Worm (Caenorhabditis elegans) whole organism, mixed stage, embryonic: ENCODE results near the gene K04G7.1.

ENCODE experiments used
- M03D4.4 ChIP-seq: sonication (generic microtip); optimal IDR thresholded peaks from 2 replicates; lab custom pipeline; 2017; ENCODE audit warnings: mild to moderate bottlenecking, missing genetic modification characterization, missing compliant biosample characterization
- bed-3 ChIP-seq: fragments of 200-800 bp; sonication (Bioruptor generic); optimal IDR thresholded peaks from 3 replicates; lab custom pipeline; 2018; ENCODE audit warnings: mild to moderate bottlenecking, missing genetic modification characterization, moderate library complexity, missing compliant biosample characterization
- blmp-1 ChIP-seq: fragments of 150-350 bp; optimal IDR thresholded peaks from 2 replicates; lab custom pipeline; 2014; ENCODE audit warnings: missing biosample characterization, missing genetic modification characterization
- ceh-39 ChIP-seq: fragments of 150-350 bp; optimal IDR thresholded peaks from 2 replicates; lab custom pipeline; 2014; ENCODE audit warnings: missing biosample characterization, missing genetic modification characterization
- ceh-43 ChIP-seq: fragments of 200-800 bp; sonication (Bioruptor generic); optimal IDR thresholded peaks from 2 replicates; lab custom pipeline; 2018; ENCODE audit warnings: mild to moderate bottlenecking, missing genetic modification characterization, moderate library complexity, missing compliant biosample characterization
- ceh-83 ChIP-seq: fragments of 200-800 bp; sonication (Bioruptor generic); optimal IDR thresholded peaks from 2 replicates; lab custom pipeline; 2018; ENCODE audit warnings: mild to moderate bottlenecking, missing genetic modification characterization, missing compliant biosample characterization
- ces-1 ChIP-seq: fragments of 150-350 bp; optimal IDR thresholded peaks from 2 replicates; lab custom pipeline; 2014; ENCODE audit warnings: missing biosample characterization, missing genetic modification reagents, missing genetic modification characterization
- cnd-1 ChIP-seq: fragments of 200-800 bp; sonication (Bioruptor generic); optimal IDR thresholded peaks from 2 replicates; lab custom pipeline; 2018; ENCODE audit warnings: mild to moderate bottlenecking, missing genetic modification characterization, missing compliant biosample characterization
- drap-1 ChIP-seq: fragments of 200-800 bp; sonication (Bioruptor generic); optimal IDR thresholded peaks from 3 replicates; lab custom pipeline; 2018; ENCODE audit warnings: mild to moderate bottlenecking, missing genetic modification characterization, missing compliant biosample characterization
- elt-1 ChIP-seq: sonication (generic microtip); optimal IDR thresholded peaks from 2 replicates; lab custom pipeline; 2017; ENCODE audit warnings: missing genetic modification characterization, mild to moderate bottlenecking, missing compliant biosample characterization, antibody characterized with exemption, moderate library complexity, borderline replicate concordance; ENCODE audit not compliant: insufficient read depth
- elt-3 ChIP-seq: fragments of 150-350 bp; optimal IDR thresholded peaks from 2 replicates; lab custom pipeline; 2014; ENCODE audit warnings: missing biosample characterization, missing genetic modification characterization
- flh-1 ChIP-seq: fragments of 200-800 bp; sonication (Bioruptor generic); optimal IDR thresholded peaks from 2 replicates; lab custom pipeline; 2018; ENCODE audit warnings: mild to moderate bottlenecking, missing genetic modification characterization, moderate library complexity, missing compliant biosample characterization
- ham-2 ChIP-seq: fragments of 200-800 bp; sonication (Bioruptor generic); optimal IDR thresholded peaks from 2 replicates; lab custom pipeline; 2018; ENCODE audit warnings: mild to moderate bottlenecking, missing genetic modification characterization, missing compliant biosample characterization
- hlh-1 ChIP-seq: fragments of 150-350 bp; optimal IDR thresholded peaks from 2 replicates; lab custom pipeline; 2014; ENCODE audit warnings: missing biosample characterization, missing genetic modification reagents, missing genetic modification characterization
- lin-13 ChIP-seq: fragments of 150-350 bp; optimal IDR thresholded peaks from 2 replicates; lab custom pipeline; 2014; ENCODE audit warnings: missing biosample characterization, missing genetic modification characterization
- lin-32 ChIP-seq: fragments of 200-800 bp; sonication (Bioruptor generic); optimal IDR thresholded peaks from 2 replicates; lab custom pipeline; 2018; ENCODE audit warnings: mild to moderate bottlenecking, missing genetic modification characterization, missing compliant biosample characterization
- lsy-2 ChIP-seq: fragments of 150-350 bp; optimal IDR thresholded peaks from 2 replicates; lab custom pipeline; 2014; ENCODE audit warnings: missing biosample characterization, missing genetic modification characterization
- mab-5 ChIP-seq: fragments of 150-350 bp; optimal IDR thresholded peaks from 2 replicates; lab custom pipeline; 2014; ENCODE audit warnings: missing biosample characterization, missing genetic modification characterization
- mep-1 ChIP-seq: fragments of 150-350 bp; optimal IDR thresholded peaks from 2 replicates; lab custom pipeline; 2017; ENCODE audit warnings: missing biosample characterization, missing genetic modification reagents, missing genetic modification characterization, inconsistent platforms
- mls-2 ChIP-seq: sonication (generic microtip); optimal IDR thresholded peaks from 2 replicates; lab custom pipeline; 2016; ENCODE audit warnings: mild to moderate bottlenecking, missing genetic modification characterization, moderate library complexity, missing compliant biosample characterization
- nhr-12 ChIP-seq: fragments of 150-350 bp; optimal IDR thresholded peaks from 2 replicates; lab custom pipeline; 2014; ENCODE audit warnings: missing biosample characterization, missing genetic modification characterization
- nhr-2 ChIP-seq: fragments of 150-350 bp; optimal IDR thresholded peaks from 2 replicates; lab custom pipeline; 2014; ENCODE audit warnings: missing biosample characterization, missing genetic modification characterization
- nhr-237 ChIP-seq: fragments of 150-350 bp; optimal IDR thresholded peaks from 2 replicates; lab custom pipeline; 2014; ENCODE audit warnings: missing biosample characterization, missing genetic modification characterization
- nhr-28 ChIP-seq: fragments of 150-350 bp; optimal IDR thresholded peaks from 2 replicates; lab custom pipeline; 2014; ENCODE audit warnings: missing biosample characterization, missing genetic modification characterization
- nhr-76 ChIP-seq: sonication (generic microtip); optimal IDR thresholded peaks from 2 replicates; lab custom pipeline; 2017; ENCODE audit warnings: missing biosample characterization, missing genetic modification characterization
- pha-4 ChIP-seq: fragments of 150-350 bp; optimal IDR thresholded peaks from 2 replicates; lab custom pipeline; 2018; ENCODE audit warnings: missing biosample characterization, missing genetic modification reagents, missing genetic modification characterization
- sem-2 ChIP-seq: fragments of 200-800 bp; sonication (Bioruptor generic); optimal IDR thresholded peaks from 2 replicates; lab custom pipeline; 2018; ENCODE audit warnings: mild to moderate bottlenecking, missing genetic modification characterization, missing compliant biosample characterization
- snpc-4 ChIP-seq: fragments of 150-350 bp; optimal IDR thresholded peaks from 2 replicates; lab custom pipeline; 2014; ENCODE audit warnings: missing biosample characterization, missing genetic modification characterization
- sptf-1 ChIP-seq: sonication (generic microtip); optimal IDR thresholded peaks from 2 replicates; lab custom pipeline; 2017; ENCODE audit warnings: mild to moderate bottlenecking, missing genetic modification characterization, moderate library complexity, missing compliant biosample characterization
- tbx-8 ChIP-seq: fragments of 200-800 bp; sonication (Bioruptor generic); optimal IDR thresholded peaks from 2 replicates; lab custom pipeline; 2018; ENCODE audit warnings: mild to moderate bottlenecking, missing genetic modification characterization, moderate library complexity, missing compliant biosample characterization
- unc-120 ChIP-seq: sonication (generic microtip); optimal IDR thresholded peaks from 2 replicates; lab custom pipeline; 2017; ENCODE audit warnings: missing genetic modification characterization, missing compliant biosample characterization; ENCODE audit not compliant: poor library complexity, severe bottlenecking
- unc-39 ChIP-seq: fragments of 150-350 bp; optimal IDR thresholded peaks from 2 replicates; lab custom pipeline; 2014; ENCODE audit warnings: missing biosample characterization, missing genetic modification characterization
- unc-62 ChIP-seq: fragments of 150-350 bp; optimal IDR thresholded peaks from 2 replicates; lab custom pipeline; 2014; ENCODE audit warnings: missing biosample characterization, missing genetic modification reagents, missing genetic modification characterization
- zip-8 ChIP-seq: fragments of 150-350 bp; optimal IDR thresholded peaks from 2 replicates; lab custom pipeline; 2014; ENCODE audit warnings: missing biosample characterization, missing genetic modification characterization
- ztf-11 ChIP-seq: fragments of 150-350 bp; optimal IDR thresholded peaks from 2 replicates; lab custom pipeline; 2014; ENCODE audit warnings: missing biosample characterization, missing genetic modification characterization

Gene K04G7.1

ce11 chrIII:7153747-7154238, 8.7 kb upstream of the K04G7.1 start, which contains the start of gene ogt-1:
Gene ogt-1, minus strand, starts transcription at chrIII:7153797.
- TF ChIP-seq lin-13 (tag; lab: Kevin White, UChicago) (no peak), zip-8 (no peak), elt-1 (tag; lab: Kevin White, UChicago) (no peak), nhr-28 (no peak), lsy-2 (tag; lab: Kevin White, UChicago) (peak; percentile 79), hlh-1 (tag; lab: Kevin White, UChicago) (peak; percentile 42), ceh-83 (GFP tag; lab: Kevin White, UChicago) (no peak), ces-1 (peak; percentile 99), ztf-11 (tag; lab: Kevin White, UChicago) (no peak), ceh-39 (tag; lab: Kevin White, UChicago) (peak; percentile 42), cnd-1 (tag; lab: Kevin White, UChicago) (no peak), nhr-76 (tag; lab: Kevin White, UChicago) (no peak), mls-2 (no peak), blmp-1 (tag; lab: Kevin White, UChicago) (no peak), drap-1 (GFP tag; lab: Kevin White, UChicago) (no peak), elt-3 (tag; lab: Kevin White, UChicago) (peak; percentile 68), unc-39 (tag; lab: Kevin White, UChicago) (no peak), ceh-43 (GFP tag; lab: Kevin White, UChicago) (no peak), mab-5 (tag; lab: Kevin White, UChicago) (no peak), nhr-2 (peak; percentile 31), nhr-237 (tag; lab: Kevin White, UChicago) (peak; percentile 87), lin-32 (GFP tag; lab: Kevin White, UChicago) (no peak), sptf-1 (tag; lab: Kevin White, UChicago) (peak; percentile 9), flh-1 (no peak), pha-4 (tag; lab: Kevin White, UChicago) (peak; percentile 57), snpc-4 (tag; lab: Kevin White, UChicago) (no peak), bed-3 (GFP tag; lab: Kevin White, UChicago) (no peak), sem-2 (GFP tag; lab: Kevin White, UChicago) (no peak), mep-1 (tag; lab: Kevin White, UChicago) (no peak), tbx-8 (GFP tag; lab: Kevin White, UChicago) (no peak), nhr-12 (tag; lab: Kevin White, UChicago) (no peak), M03D4.4 (tag; lab: Kevin White, UChicago) (no peak), unc-120 (peak; percentile 69), unc-62 (GFP tag; lab: Kevin White, UChicago) (peak; percentile 76), ham-2 (GFP tag; lab: Kevin White, UChicago) (peak; percentile 80)

- TF ChIP-seq ceh-39 (tag; lab: Kevin White, UChicago): no peak
- TF ChIP-seq flh-1: no peak
- peak; percentile 13 for TF ChIP-seq ces-1
These were observed 8.0 kb upstream of the K04G7.1 start for ce11 chrIII:7154526-7154925.

ce11 chrIII:7155631-7156030, 6.9 kb upstream of the K04G7.1 start:
- TF ChIP-seq ceh-39 (tag; lab: Kevin White, UChicago): peak; percentile 70
- peak; percentile 52 for TF ChIP-seq nhr-2
- TF ChIP-seq nhr-76 (tag; lab: Kevin White, UChicago): no peak
- no peak for TF ChIP-seq snpc-4 (tag; lab: Kevin White, UChicago)
- TF ChIP-seq sptf-1 (tag; lab: Kevin White, UChicago): peak; percentile 76
- peak; percentile 65 for TF ChIP-seq ztf-11 (tag; lab: Kevin White, UChicago)
- TF ChIP-seq elt-1 (tag; lab: Kevin White, UChicago): no peak
- TF ChIP-seq mep-1 (tag; lab: Kevin White, UChicago): peak; percentile 77
- peak; percentile 73 for TF ChIP-seq pha-4 (tag; lab: Kevin White, UChicago)
- no peak for TF ChIP-seq sem-2 (GFP tag; lab: Kevin White, UChicago)
- TF ChIP-seq bed-3 (GFP tag; lab: Kevin White, UChicago): peak; percentile 20
- peak; percentile 1 for TF ChIP-seq tbx-8 (GFP tag; lab: Kevin White, UChicago)
- peak; percentile 86 for TF ChIP-seq nhr-237 (tag; lab: Kevin White, UChicago)
- TF ChIP-seq mls-2: peak; percentile 84
- TF ChIP-seq unc-120: peak; percentile 95
- TF ChIP-seq cnd-1 (tag; lab: Kevin White, UChicago): no peak
- TF ChIP-seq nhr-12 (tag; lab: Kevin White, UChicago): no peak
- TF ChIP-seq ham-2 (GFP tag; lab: Kevin White, UChicago): peak; percentile 71
- TF ChIP-seq ces-1: peak; percentile 80
- peak; percentile 47 for TF ChIP-seq drap-1 (GFP tag; lab: Kevin White, UChicago)
- no peak for TF ChIP-seq blmp-1 (tag; lab: Kevin White, UChicago)
- TF ChIP-seq lin-32 (GFP tag; lab: Kevin White, UChicago): no peak
- TF ChIP-seq lsy-2 (tag; lab: Kevin White, UChicago): peak; percentile 72
- TF ChIP-seq unc-62 (GFP tag; lab: Kevin White, UChicago): peak; percentile 75
- no peak for TF ChIP-seq nhr-28
- TF ChIP-seq M03D4.4 (tag; lab: Kevin White, UChicago): peak; percentile 13
- peak; percentile 78 for TF ChIP-seq hlh-1 (tag; lab: Kevin White, UChicago)
- TF ChIP-seq ceh-83 (GFP tag; lab: Kevin White, UChicago): no peak
- no peak for TF ChIP-seq zip-8
- no peak for TF ChIP-seq flh-1
- TF ChIP-seq unc-39 (tag; lab: Kevin White, UChicago): no peak
